Worm (Caenorhabditis elegans) whole organism, late embryonic: ENCODE results near the gene F17E9.5.

ENCODE experiments used
- ceh-6 ChIP-seq: fragments of 200-800 bp; sonication (Bioruptor generic); optimal IDR thresholded peaks from 2 replicates; lab custom pipeline; 2018; ENCODE audit warnings: mild to moderate bottlenecking, missing genetic modification characterization, missing compliant biosample characterization
- fax-1 ChIP-seq: sonication (generic microtip); optimal IDR thresholded peaks from 2 replicates; lab custom pipeline; 2016; ENCODE audit warnings: missing genotype, missing genetic modification characterization, missing compliant biosample characterization
- ttx-3 ChIP-seq: sonication (generic microtip); optimal IDR thresholded peaks from 2 replicates; lab custom pipeline; 2016; ENCODE audit warnings: missing genetic modification reagents, missing genetic modification characterization, missing compliant biosample characterization

ce11 chrIV:8355592-8355991, 10.0 kb downstream of the F17E9.5 start, which contains the start of the genes F17E9.2 and col-116:
- TF ChIP-seq fax-1 (no peak), ceh-6 (no peak), ttx-3 (tag; lab: Kevin White, UChicago) (no peak)
